Fruit fly (Drosophila melanogaster) whole organism, embryonic: ENCODE data around the gene Hydr2.

ENCODE experiments used
- Atf-2 ChIP-seq: fragments of 200-800 bp; sonication (Bioruptor generic); optimal IDR thresholded peaks from 2 replicates; lab custom pipeline; 2016; ENCODE audit warnings: missing biosample characterization, missing genetic modification characterization
- BEAF-32 ChIP-seq: fragments of 200-800 bp; sonication (Bioruptor generic); optimal IDR thresholded peaks from 3 replicates; lab custom pipeline; 2017; ENCODE audit warnings: missing biosample characterization, missing genetic modification characterization, mild to moderate bottlenecking, moderate library complexity, missing genetic modification reagents
- Bgb ChIP-seq: fragments of 200-800 bp; sonication (Bioruptor generic); IDR thresholded peaks from 2 replicates; pipeline ENCODE4 v1.3.6; 2022; ENCODE audit warnings: missing biosample characterization, missing genetic modification characterization; ENCODE audit not compliant: partially characterized antibody
- Blimp-1 ChIP-seq: fragments of 200-800 bp; sonication (Bioruptor generic); optimal IDR thresholded peaks from 3 replicates; lab custom pipeline; 2018; ENCODE audit warnings: missing biosample characterization, missing genetic modification characterization, mild to moderate bottlenecking, moderate library complexity, missing genetic modification reagents
- CG10366 ChIP-seq: fragments of 200-800 bp; sonication (Bioruptor generic); IDR thresholded peaks from 2 replicates; pipeline ENCODE4 v1.3.6; 2022; ENCODE audit warnings: missing biosample characterization, missing genetic modification characterization
- CG11247 ChIP-seq: fragments of 200-800 bp; sonication (Bioruptor generic); IDR thresholded peaks from 2 replicates; pipeline ENCODE4 v1.3.6; 2022; ENCODE audit warnings: missing biosample characterization, missing genetic modification characterization
- CG12391 ChIP-seq: fragments of 200-800 bp; sonication (Bioruptor generic); optimal IDR thresholded peaks from 3 replicates; lab custom pipeline; 2018; ENCODE audit warnings: missing biosample characterization, mild to moderate bottlenecking, missing genetic modification characterization, moderate library complexity
- CG12659 ChIP-seq: fragments of 200-800 bp; sonication (Bioruptor generic); optimal IDR thresholded peaks from 3 replicates; lab custom pipeline; 2017; ENCODE audit warnings: mild to moderate bottlenecking, missing biosample characterization, missing genetic modification reagents, missing genetic modification characterization
- CG12942 ChIP-seq: fragments of 200-800 bp; sonication (Bioruptor generic); optimal IDR thresholded peaks from 3 replicates; lab custom pipeline; 2016; ENCODE audit warnings: missing biosample characterization, missing genetic modification characterization
- CG14860 ChIP-seq: fragments of 200-800 bp; sonication (Bioruptor generic); IDR thresholded peaks from 3 replicates; pipeline ENCODE4 v1.3.6; 2022; ENCODE audit warnings: missing biosample characterization, missing genetic modification characterization; ENCODE audit not compliant: partially characterized antibody
- CG1529 ChIP-seq: fragments of 200-800 bp; sonication (Bioruptor generic); optimal IDR thresholded peaks from 3 replicates; lab custom pipeline; 2018; ENCODE audit warnings: missing biosample characterization, missing genetic modification characterization
- CG15479 ChIP-seq: fragments of 200-800 bp; sonication (Bioruptor generic); optimal IDR thresholded peaks from 3 replicates; lab custom pipeline; 2019; ENCODE audit warnings: missing biosample characterization, mild to moderate bottlenecking, missing genetic modification characterization, moderate library complexity
- CG16813 ChIP-seq: fragments of 200-800 bp; sonication (Bioruptor generic); IDR thresholded peaks from 3 replicates; pipeline ENCODE4 v1.3.6; 2022; ENCODE audit warnings: missing biosample characterization, missing genetic modification characterization; ENCODE audit not compliant: partially characterized antibody
- CG1792 ChIP-seq: fragments of 200-800 bp; sonication (Bioruptor generic); optimal IDR thresholded peaks from 2 replicates; lab custom pipeline; 2016; ENCODE audit warnings: missing biosample characterization, missing genetic modification characterization
- CG3163 ChIP-seq: fragments of 200-800 bp; sonication (Bioruptor generic); optimal IDR thresholded peaks from 3 replicates; lab custom pipeline; 2016; ENCODE audit warnings: missing biosample characterization, missing genetic modification characterization
- CG32772 ChIP-seq: fragments of 200-800 bp; sonication (Bioruptor generic); IDR thresholded peaks from 2 replicates; pipeline ENCODE4 v1.3.6; 2022; ENCODE audit warnings: missing biosample characterization, missing genetic modification characterization
- CG3281 ChIP-seq: fragments of 200-800 bp; sonication (Bioruptor generic); optimal IDR thresholded peaks from 3 replicates; lab custom pipeline; 2017; ENCODE audit warnings: missing biosample characterization, mild to moderate bottlenecking, missing genetic modification characterization
- CG42726 ChIP-seq: fragments of 200-800 bp; sonication (Bioruptor generic); IDR thresholded peaks from 2 replicates; pipeline ENCODE4 v1.3.6; 2022; ENCODE audit warnings: missing biosample characterization, missing genetic modification characterization; ENCODE audit not compliant: partially characterized antibody
- CG4328 ChIP-seq: fragments of 200-800 bp; sonication (Bioruptor generic); optimal IDR thresholded peaks from 3 replicates; lab custom pipeline; 2017; ENCODE audit warnings: missing biosample characterization, missing genetic modification reagents, missing genetic modification characterization
- CG6654 ChIP-seq: fragments of 200-800 bp; sonication (Bioruptor generic); optimal IDR thresholded peaks from 2 replicates; lab custom pipeline; 2017; ENCODE audit warnings: missing biosample characterization, mild to moderate bottlenecking, missing genetic modification characterization
- CG7271 ChIP-seq: fragments of 200-800 bp; sonication (Bioruptor generic); optimal IDR thresholded peaks from 2 replicates; lab custom pipeline; 2018; ENCODE audit warnings: missing biosample characterization, mild to moderate bottlenecking, missing genetic modification characterization, moderate library complexity
- CG7556 ChIP-seq: fragments of 200-800 bp; sonication (Bioruptor generic); optimal IDR thresholded peaks from 2 replicates; lab custom pipeline; 2017; ENCODE audit warnings: missing biosample characterization, mild to moderate bottlenecking, missing genetic modification characterization
- CG8388 ChIP-seq: fragments of 200-800 bp; sonication (Bioruptor generic); optimal IDR thresholded peaks from 2 replicates; lab custom pipeline; 2019; ENCODE audit warnings: missing biosample characterization, mild to moderate bottlenecking, missing genetic modification characterization, moderate library complexity
- CG9437 ChIP-seq: fragments of 200-800 bp; sonication (Bioruptor generic); optimal IDR thresholded peaks from 2 replicates; lab custom pipeline; 2018; ENCODE audit warnings: missing biosample characterization, mild to moderate bottlenecking, missing genetic modification characterization
- CG9609 ChIP-seq: fragments of 200-800 bp; sonication (Bioruptor generic); optimal IDR thresholded peaks from 3 replicates; lab custom pipeline; 2016; ENCODE audit warnings: missing biosample characterization, missing genetic modification characterization
- CG9727 ChIP-seq: fragments of 200-800 bp; sonication (Bioruptor generic); optimal IDR thresholded peaks from 3 replicates; lab custom pipeline; 2017; ENCODE audit warnings: missing biosample characterization, mild to moderate bottlenecking, missing genetic modification characterization
- CTCF ChIP-seq: fragments of 200-800 bp; sonication (Bioruptor generic); optimal IDR thresholded peaks from 2 replicates; lab custom pipeline; 2017; ENCODE audit warnings: missing biosample characterization, mild to moderate bottlenecking, missing genetic modification characterization, moderate library complexity
- Dip3 ChIP-seq: fragments of 200-800 bp; sonication (Bioruptor generic); optimal IDR thresholded peaks from 3 replicates; lab custom pipeline; 2016; ENCODE audit warnings: missing biosample characterization, missing genetic modification characterization
- Ets97D ChIP-seq: fragments of 200-800 bp; sonication (Bioruptor generic); optimal IDR thresholded peaks from 3 replicates; lab custom pipeline; 2016; ENCODE audit warnings: missing biosample characterization, missing genetic modification characterization
- HmgZ ChIP-seq: fragments of 200-800 bp; sonication (Bioruptor generic); optimal IDR thresholded peaks from 2 replicates; lab custom pipeline; 2018; ENCODE audit warnings: missing biosample characterization, mild to moderate bottlenecking, missing genetic modification characterization
- Meics ChIP-seq: fragments of 200-800 bp; sonication (Bioruptor generic); optimal IDR thresholded peaks from 2 replicates; lab custom pipeline; 2017; ENCODE audit warnings: missing biosample characterization, mild to moderate bottlenecking, missing genetic modification characterization
- NK7.1 ChIP-seq: fragments of 200-800 bp; sonication (Bioruptor generic); optimal IDR thresholded peaks from 3 replicates; lab custom pipeline; 2016; ENCODE audit warnings: missing biosample characterization, missing genetic modification characterization
- Vsx1 ChIP-seq: fragments of 200-800 bp; sonication (Bioruptor generic); optimal IDR thresholded peaks from 2 replicates; lab custom pipeline; 2017; ENCODE audit warnings: missing biosample characterization, mild to moderate bottlenecking, missing genetic modification characterization, missing genetic modification reagents
- amos ChIP-seq: fragments of 200-800 bp; sonication (Bioruptor generic); IDR thresholded peaks from 2 replicates; pipeline ENCODE4 v1.3.6; 2022; ENCODE audit warnings: missing biosample characterization, missing genetic modification characterization; ENCODE audit not compliant: partially characterized antibody
- cas ChIP-seq: fragments of 200-800 bp; sonication (Bioruptor generic); IDR thresholded peaks from 2 replicates; pipeline ENCODE4 v1.3.6; 2022; ENCODE audit warnings: missing biosample characterization, missing genetic modification characterization
- cato ChIP-seq: fragments of 200-800 bp; sonication (Bioruptor generic); optimal IDR thresholded peaks from 2 replicates; lab custom pipeline; 2016; ENCODE audit warnings: missing biosample characterization, missing genetic modification characterization, borderline replicate concordance
- ci ChIP-seq: fragments of 200-800 bp; sonication (Bioruptor generic); IDR thresholded peaks from 3 replicates; pipeline ENCODE4 v1.3.6; 2022; ENCODE audit warnings: missing biosample characterization, missing genetic modification characterization
- ems ChIP-seq: fragments of 200-800 bp; sonication (Bioruptor generic); optimal IDR thresholded peaks from 3 replicates; lab custom pipeline; 2016; ENCODE audit warnings: missing biosample characterization, missing genetic modification characterization
- eyg ChIP-seq: fragments of 200-800 bp; sonication (Bioruptor generic); optimal IDR thresholded peaks from 3 replicates; lab custom pipeline; 2016; ENCODE audit warnings: missing biosample characterization, missing genetic modification characterization
- gcm ChIP-seq: fragments of 200-800 bp; sonication (Bioruptor generic); optimal IDR thresholded peaks from 2 replicates; lab custom pipeline; 2019; ENCODE audit warnings: missing biosample characterization, mild to moderate bottlenecking, missing genetic modification characterization, moderate library complexity
- grn ChIP-seq: fragments of 200-800 bp; sonication (Bioruptor generic); optimal IDR thresholded peaks from 3 replicates; lab custom pipeline; 2017; ENCODE audit warnings: missing biosample characterization, missing genetic modification characterization
- lmd ChIP-seq: fragments of 200-800 bp; sonication (Bioruptor generic); IDR thresholded peaks from 2 replicates; pipeline ENCODE4 v1.3.6; 2022; ENCODE audit warnings: missing biosample characterization, missing genetic modification characterization
- lola ChIP-seq, 3 experiments: fragments of >200 bp in 2 of 3; fragments of 200-800 bp in 1 of 3; sonication (Bioruptor generic) in 1 of 3; optimal IDR thresholded peaks; 2 replicates each; lab custom pipeline; 2017 to 2019; ENCODE audit warnings: missing biosample characterization in 3 of 3, missing genetic modification characterization in 3 of 3, mild to moderate bottlenecking in 1 of 3, moderate library complexity in 1 of 3
- sim ChIP-seq: fragments of 200-800 bp; sonication (Bioruptor generic); IDR thresholded peaks from 2 replicates; pipeline ENCODE4 v1.3.6; 2022; ENCODE audit warnings: missing biosample characterization, missing genetic modification characterization
- sima ChIP-seq: fragments of 200-800 bp; sonication (Bioruptor generic); optimal IDR thresholded peaks from 2 replicates; lab custom pipeline; 2016; ENCODE audit warnings: missing biosample characterization, missing genetic modification characterization
- sisA ChIP-seq: fragments of 200-800 bp; sonication (Bioruptor generic); IDR thresholded peaks from 2 replicates; pipeline ENCODE4 v1.3.6; 2022; ENCODE audit warnings: missing biosample characterization, missing genetic modification characterization
- so ChIP-seq: fragments of 200-800 bp; sonication (Bioruptor generic); IDR thresholded peaks from 3 replicates; pipeline ENCODE4 v1.3.6; 2022; ENCODE audit warnings: missing biosample characterization, missing genetic modification characterization
- stwl ChIP-seq: fragments of 200-800 bp; sonication (Bioruptor generic); optimal IDR thresholded peaks from 3 replicates; lab custom pipeline; 2018; ENCODE audit warnings: missing biosample characterization, mild to moderate bottlenecking, missing genetic modification characterization, moderate library complexity
- tll ChIP-seq, 2 experiments: fragments of 200-800 bp in 1 of 2; fragments of >200 bp in 1 of 2; sonication (Bioruptor generic) in 1 of 2; optimal IDR thresholded peaks; 2 replicates each; lab custom pipeline; 2017 to 2019; ENCODE audit warnings: missing biosample characterization in 2 of 2, missing genetic modification characterization in 2 of 2, mild to moderate bottlenecking in 1 of 2, moderate library complexity in 1 of 2
- vfl ChIP-seq: fragments of 200-800 bp; sonication (Bioruptor generic); optimal IDR thresholded peaks from 2 replicates; lab custom pipeline; 2016; ENCODE audit warnings: missing biosample characterization, missing genetic modification characterization

Hydr2 gene

DNA sequence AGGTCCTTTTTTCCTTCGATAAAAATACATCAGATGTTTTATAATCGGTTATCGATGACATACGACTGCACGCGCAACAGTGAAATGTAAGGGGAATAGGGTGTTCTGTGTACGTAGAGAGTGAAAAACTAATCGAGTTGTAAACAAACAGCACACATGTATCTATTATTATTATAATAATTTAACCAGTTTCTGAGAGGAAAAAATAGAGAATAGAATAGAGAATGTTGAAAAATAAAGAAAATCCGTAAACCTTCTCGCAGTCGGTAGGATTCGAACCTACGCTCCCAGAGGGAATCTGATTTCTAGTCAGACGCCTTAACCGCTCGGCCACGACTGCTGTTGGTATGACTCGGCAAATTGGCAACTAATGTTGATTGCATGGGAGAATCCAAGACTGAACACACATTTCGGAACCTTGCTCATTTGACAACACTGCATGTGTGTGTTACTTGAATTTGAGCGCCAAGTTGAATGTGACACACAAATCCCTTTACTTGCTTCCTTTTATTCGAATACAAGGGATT lies 9.4 kb downstream of the Hydr2 start (continued):
- TF ChIP-seq ci (GFP tag; lab: Robert Waterston, UW) (peak; percentile 72; the same call in 2 of the 3 replicates), CG8388 (GFP tag; lab: Kevin White, UChicago) (peak; percentile 2), CG9727 (no peak), Vsx1 (GFP tag; lab: Kevin White, UChicago) (peak; percentile 35), CG6654 (GFP tag; lab: Kevin White, UChicago) (no peak), CG1529 (no peak), CG42726 (GFP tag; lab: Robert Waterston, UW) (peak; percentile 87), CG3163 (GFP tag; lab: Kevin White, UChicago) (no peak), gcm (no peak), CG4328 (no peak), tll (GFP tag; optimal IDR thresholded peaks at IDR 0.05; lab: Kevin White, UChicago) (no peak), CG10366 (no peak), amos (GFP tag; lab: Robert Waterston, UW) (peak; percentile 88), BEAF-32 (GFP tag; lab: Kevin White, UChicago) (no peak), CG11247 (GFP tag; lab: Robert Waterston, UW) (no peak), eyg (GFP tag; lab: Kevin White, UChicago) (no peak), sim (GFP tag; lab: Robert Waterston, UW) (0 out of 2 replicates have a peak, but pooled peaks have one; percentile 8), CG12391 (peak; percentile 20), CG16813 (peak; percentile 91), CG9609 (GFP tag; lab: Kevin White, UChicago) (no peak), CG12942 (GFP tag; lab: Kevin White, UChicago) (no peak), vfl (GFP tag; lab: Kevin White, UChicago) (no peak), lmd (no peak), stwl (tag; lab: Kevin White, UChicago) (peak; percentile 75), CG14860 (GFP tag; lab: Robert Waterston, UW) (peak; percentile 79), Atf-2 (GFP tag; lab: Kevin White, UChicago) (no peak), Dip3 (no peak), CG15479 (GFP tag; lab: Kevin White, UChicago) (peak; percentile 84), cato (GFP tag; lab: Kevin White, UChicago) (no peak), Meics (GFP tag; lab: Kevin White, UChicago) (peak; percentile 19), CG12659 (GFP tag; lab: Kevin White, UChicago) (peak; percentile 27), lola (GFP tag; optimal IDR thresholded peaks at IDR 0.05; lab: Kevin White, UChicago) (no peak), NK7.1 (GFP tag; lab: Kevin White, UChicago) (no peak), CG7556 (GFP tag; lab: Kevin White, UChicago) (no peak), Ets97D (GFP tag; lab: Kevin White, UChicago) (no peak), grn (no peak), cas (no peak), so (GFP tag; lab: Robert Waterston, UW) (peak; percentile 49; the same call in 2 of the 3 replicates), Bgb (peak; percentile 92), sima (GFP tag; lab: Kevin White, UChicago) (no peak), sisA (GFP tag; lab: Robert Waterston, UW) (no peak), HmgZ (tag; lab: Kevin White, UChicago) (peak; percentile 53), CTCF (peak; percentile 30), CG32772 (GFP tag; lab: Robert Waterston, UW) (no peak), CG7271 (tag; lab: Kevin White, UChicago) (no peak), Blimp-1 (GFP tag; lab: Kevin White, UChicago) (no peak), CG3281 (peak; percentile 26), CG9437 (GFP tag; lab: Kevin White, UChicago) (no peak), CG1792 (GFP tag; lab: Kevin White, UChicago) (no peak), ems (GFP tag; lab: Kevin White, UChicago) (no peak)
